Worm (Caenorhabditis elegans) whole organism, L1 larva: ENCODE data around the gene C04C11.1.

ENCODE experiments used
- C04F5.9 ChIP-seq: sonication (generic microtip); optimal IDR thresholded peaks from 2 replicates; lab custom pipeline; 2016; ENCODE audit warnings: missing genetic modification characterization, missing compliant biosample characterization
- F16B12.6 ChIP-seq: fragments of 150-350 bp; optimal IDR thresholded peaks from 2 replicates; lab custom pipeline; 2014; ENCODE audit warnings: missing biosample characterization, missing genetic modification characterization
- Y116A8C.19 ChIP-seq: sonication (generic microtip); optimal IDR thresholded peaks from 2 replicates; lab custom pipeline; 2016; ENCODE audit warnings: missing compliant biosample characterization, missing genetic modification characterization, borderline replicate concordance
- alr-1 ChIP-seq: fragments of 200-800 bp; sonication (Bioruptor generic); optimal IDR thresholded peaks from 2 replicates; lab custom pipeline; 2018; ENCODE audit warnings: borderline replicate concordance, mild to moderate bottlenecking, missing genetic modification characterization, missing compliant biosample characterization
- aly-2 ChIP-seq: fragments of 150-350 bp; optimal IDR thresholded peaks from 2 replicates; lab custom pipeline; 2014; ENCODE audit warnings: missing biosample characterization, missing genetic modification characterization
- ama-1 ChIP-seq: fragments of 150-350 bp; optimal IDR thresholded peaks from 2 replicates; lab custom pipeline; 2014
- ceh-63 ChIP-seq: fragments of 200-800 bp; sonication (Bioruptor generic); optimal IDR thresholded peaks from 2 replicates; lab custom pipeline; 2018; ENCODE audit warnings: mild to moderate bottlenecking, missing genetic modification characterization, missing compliant biosample characterization
- ceh-82 ChIP-seq, 3 experiments: fragments of 150-350 bp in 1 of 3; sonication (generic microtip) in 2 of 3; optimal IDR thresholded peaks; 2 replicates each; lab custom pipeline; 2014 to 2017; ENCODE audit warnings: missing biosample characterization in 3 of 3, missing genetic modification characterization in 3 of 3
- ceh-90 ChIP-seq: sonication (generic microtip); optimal IDR thresholded peaks from 2 replicates; lab custom pipeline; 2016; ENCODE audit warnings: missing genetic modification characterization, missing compliant biosample characterization
- ces-1 ChIP-seq: fragments of 150-350 bp; optimal IDR thresholded peaks from 2 replicates; lab custom pipeline; 2014; ENCODE audit warnings: missing biosample characterization, missing genetic modification reagents, missing genetic modification characterization
- dpl-1 ChIP-seq, 3 experiments: fragments of 150-350 bp in 2 of 3; sonication (generic microtip) in 1 of 3; optimal IDR thresholded peaks; 2 replicates each; lab custom pipeline; 2014 to 2017; ENCODE audit warnings: missing biosample characterization in 3 of 3, missing genetic modification characterization in 3 of 3, missing genetic modification reagents in 3 of 3
- efl-1 ChIP-seq, 4 experiments: fragments of 150-350 bp; optimal IDR thresholded peaks in 3 of 4; peaks in 1 of 4; 1 replicate in 1 of 4; 2 replicates in 3 of 4; lab custom pipeline; 2014; ENCODE audit warnings: missing biosample characterization in 2 of 4, missing genetic modification characterization in 2 of 4, missing genetic modification reagents in 2 of 4
- efl-3 ChIP-seq: fragments of 200-800 bp; sonication (Bioruptor generic); optimal IDR thresholded peaks from 2 replicates; lab custom pipeline; 2018; ENCODE audit warnings: mild to moderate bottlenecking, missing genetic modification characterization, missing compliant biosample characterization
- egl-13 ChIP-seq: sonication (generic microtip); optimal IDR thresholded peaks from 2 replicates; lab custom pipeline; 2016; ENCODE audit warnings: missing genotype, missing genetic modification reagents, missing genetic modification characterization, missing compliant biosample characterization
- elt-3 ChIP-seq, 6 experiments: fragments of 150-350 bp in 1 of 6; sonication (generic microtip); optimal IDR thresholded peaks; 2 replicates each; lab custom pipeline; 2017 to 2018; ENCODE audit warnings: missing biosample characterization in 6 of 6, missing genetic modification characterization in 6 of 6, inconsistent platforms in 1 of 6
- ets-5 ChIP-seq: fragments of 200-800 bp; sonication (Bioruptor generic); IDR thresholded peaks from 2 replicates; pipeline ENCODE4 v1.3.6; 2022; ENCODE audit warnings: missing genetic modification characterization, missing compliant biosample characterization
- hlh-17 ChIP-seq: fragments of 200-800 bp; sonication (Bioruptor generic); optimal IDR thresholded peaks from 2 replicates; lab custom pipeline; 2018; ENCODE audit warnings: missing genetic modification characterization, mild to moderate bottlenecking, missing compliant biosample characterization, moderate library complexity, borderline replicate concordance
- hpl-2 ChIP-seq: fragments of 150-350 bp; optimal IDR thresholded peaks from 2 replicates; lab custom pipeline; 2014; ENCODE audit warnings: missing biosample characterization, missing genetic modification reagents, missing genetic modification characterization
- isw-1 ChIP-seq: fragments of 200-800 bp; sonication (Bioruptor generic); IDR thresholded peaks from 2 replicates; pipeline ENCODE4 v1.3.6; 2022; ENCODE audit warnings: missing genetic modification characterization, missing compliant biosample characterization
- jun-1 ChIP-seq: fragments of 150-350 bp; optimal IDR thresholded peaks from 2 replicates; lab custom pipeline; 2014; ENCODE audit warnings: missing biosample characterization, missing genetic modification reagents, missing genetic modification characterization
- lin-15B ChIP-seq: fragments of 150-350 bp; sonication (generic microtip); optimal IDR thresholded peaks from 3 replicates; lab custom pipeline; 2014; ENCODE audit warnings: missing biosample characterization, missing genetic modification characterization
- lin-35 ChIP-seq, 2 experiments: fragments of 150-350 bp; optimal IDR thresholded peaks; 2 replicates each; lab custom pipeline; 2014; ENCODE audit warnings: missing biosample characterization in 2 of 2, missing genetic modification characterization in 2 of 2, missing genetic modification reagents in 2 of 2
- mdl-1 ChIP-seq, 2 experiments: fragments of 150-350 bp; optimal IDR thresholded peaks; 2 replicates each; lab custom pipeline; 2014 to 2017; ENCODE audit warnings: missing biosample characterization in 2 of 2, missing genetic modification characterization in 2 of 2, inconsistent platforms in 1 of 2
- mef-2 ChIP-seq: fragments of 150-350 bp; optimal IDR thresholded peaks from 2 replicates; lab custom pipeline; 2014; ENCODE audit warnings: missing biosample characterization, missing genetic modification characterization
- nhr-19 ChIP-seq: fragments of 200-800 bp; sonication (Bioruptor generic); conservative IDR thresholded peaks from 2 replicates; pipeline ENCODE4 v1.3.6; 2022; ENCODE audit warnings: missing genetic modification characterization, missing compliant biosample characterization
- nhr-20 ChIP-seq: sonication (generic microtip); optimal IDR thresholded peaks from 2 replicates; lab custom pipeline; 2016; ENCODE audit warnings: mild to moderate bottlenecking, missing genetic modification characterization, missing compliant biosample characterization
- nhr-237 ChIP-seq: fragments of 150-350 bp; optimal IDR thresholded peaks from 2 replicates; lab custom pipeline; 2014; ENCODE audit warnings: missing biosample characterization, missing genetic modification characterization
- nhr-47 ChIP-seq: sonication (generic microtip); optimal IDR thresholded peaks from 2 replicates; lab custom pipeline; 2016; ENCODE audit warnings: mild to moderate bottlenecking, missing genetic modification characterization, moderate library complexity, missing compliant biosample characterization
- nhr-76 ChIP-seq: sonication (generic microtip); optimal IDR thresholded peaks from 2 replicates; lab custom pipeline; 2017; ENCODE audit warnings: missing biosample characterization, missing genetic modification characterization
- nhr-77 ChIP-seq: fragments of 150-350 bp; optimal IDR thresholded peaks from 2 replicates; lab custom pipeline; 2014; ENCODE audit warnings: missing biosample characterization, missing genetic modification characterization
- nhr-84 ChIP-seq: sonication (generic microtip); optimal IDR thresholded peaks from 2 replicates; lab custom pipeline; 2017; ENCODE audit warnings: missing biosample characterization, missing genetic modification characterization
- pag-3 ChIP-seq: sonication (generic microtip); optimal IDR thresholded peaks from 2 replicates; lab custom pipeline; 2017; ENCODE audit warnings: missing genetic modification characterization, mild to moderate bottlenecking, missing compliant biosample characterization, antibody characterized with exemption, borderline replicate concordance; ENCODE audit not compliant: insufficient read depth
- pqm-1 ChIP-seq: sonication (generic microtip); optimal IDR thresholded peaks from 3 replicates; lab custom pipeline; 2017; ENCODE audit warnings: missing biosample characterization, missing genetic modification characterization
- rnt-1 ChIP-seq: sonication (generic microtip); optimal IDR thresholded peaks from 2 replicates; lab custom pipeline; 2016; ENCODE audit warnings: mild to moderate bottlenecking, missing genetic modification characterization, moderate library complexity, missing compliant biosample characterization
- skn-1 ChIP-seq: fragments of 150-350 bp; optimal IDR thresholded peaks from 2 replicates; lab custom pipeline; 2014; ENCODE audit warnings: missing biosample characterization, missing genetic modification characterization
- snpc-4 ChIP-seq: fragments of 150-350 bp; optimal IDR thresholded peaks from 2 replicates; lab custom pipeline; 2014; ENCODE audit warnings: missing biosample characterization, missing genetic modification characterization
- snu-23 ChIP-seq: sonication (generic microtip); optimal IDR thresholded peaks from 2 replicates; lab custom pipeline; 2016; ENCODE audit warnings: missing genetic modification characterization, missing compliant biosample characterization
- sox-4 ChIP-seq: sonication (generic microtip); optimal IDR thresholded peaks from 2 replicates; lab custom pipeline; 2016; ENCODE audit warnings: missing genetic modification characterization, missing compliant biosample characterization
- sptf-1 ChIP-seq: fragments of 150-350 bp; optimal IDR thresholded peaks from 2 replicates; lab custom pipeline; 2014; ENCODE audit warnings: missing biosample characterization, missing genetic modification characterization
- sup-37 ChIP-seq: fragments of 200-800 bp; sonication (Bioruptor generic); optimal IDR thresholded peaks from 2 replicates; lab custom pipeline; 2018; ENCODE audit warnings: mild to moderate bottlenecking, missing genetic modification characterization, missing compliant biosample characterization
- swsn-7 ChIP-seq: sonication (generic microtip); optimal IDR thresholded peaks from 2 replicates; lab custom pipeline; 2016; ENCODE audit warnings: missing genetic modification characterization, missing compliant biosample characterization
- tbx-2 ChIP-seq: sonication (generic microtip); optimal IDR thresholded peaks from 2 replicates; lab custom pipeline; 2016; ENCODE audit warnings: missing genetic modification characterization, missing compliant biosample characterization
- tlp-1 ChIP-seq: fragments of 150-350 bp; optimal IDR thresholded peaks from 2 replicates; lab custom pipeline; 2014; ENCODE audit warnings: missing biosample characterization, missing genetic modification characterization
- unc-130 ChIP-seq: fragments of 150-350 bp; optimal IDR thresholded peaks from 2 replicates; lab custom pipeline; 2017; ENCODE audit warnings: missing biosample characterization, missing genetic modification characterization, inconsistent platforms
- unc-30 ChIP-seq: sonication (generic microtip); optimal IDR thresholded peaks from 2 replicates; lab custom pipeline; 2017; ENCODE audit warnings: missing biosample characterization, missing genetic modification characterization
- unc-86 ChIP-seq: sonication (generic microtip); optimal IDR thresholded peaks from 2 replicates; lab custom pipeline; 2016; ENCODE audit warnings: missing genetic modification characterization, missing compliant biosample characterization
- unc-98 ChIP-seq: fragments of 200-800 bp; sonication (Bioruptor generic); IDR thresholded peaks from 2 replicates; pipeline ENCODE4 v1.3.6; 2022; ENCODE audit warnings: missing genetic modification characterization, missing compliant biosample characterization
- vab-15 ChIP-seq: sonication (generic microtip); optimal IDR thresholded peaks from 2 replicates; lab custom pipeline; 2017; ENCODE audit warnings: missing genotype, mild to moderate bottlenecking, missing genetic modification characterization, missing compliant biosample characterization
- zag-1 ChIP-seq: fragments of 150-350 bp; optimal IDR thresholded peaks from 2 replicates; lab custom pipeline; 2014; ENCODE audit warnings: missing biosample characterization, missing genetic modification characterization
- zip-4 ChIP-seq: fragments of 200-800 bp; sonication (Bioruptor generic); optimal IDR thresholded peaks from 2 replicates; lab custom pipeline; 2018; ENCODE audit warnings: mild to moderate bottlenecking, missing genetic modification characterization, moderate library complexity, missing compliant biosample characterization

C04C11.1 gene

ce11 chrX:13990680-13991079 lies 29.7 kb upstream of the C04C11.1 start, which contains the start of gene C31E10.11:
Gene C31E10.11 (minus strand): TSS chrX:13990780.
- TF ChIP-seq unc-130 (tag; lab: Kevin White, UChicago) (no peak), unc-98 (no peak), lin-35 (GFP tag; optimal IDR thresholded peaks at IDR 0.05; lab: Kevin White, UChicago) (no peak), zip-4 (GFP tag; lab: Kevin White, UChicago) (no peak), zag-1 (no peak), hlh-17 (GFP tag; lab: Kevin White, UChicago) (no peak), sup-37 (GFP tag; lab: Kevin White, UChicago) (no peak)

DNA sequence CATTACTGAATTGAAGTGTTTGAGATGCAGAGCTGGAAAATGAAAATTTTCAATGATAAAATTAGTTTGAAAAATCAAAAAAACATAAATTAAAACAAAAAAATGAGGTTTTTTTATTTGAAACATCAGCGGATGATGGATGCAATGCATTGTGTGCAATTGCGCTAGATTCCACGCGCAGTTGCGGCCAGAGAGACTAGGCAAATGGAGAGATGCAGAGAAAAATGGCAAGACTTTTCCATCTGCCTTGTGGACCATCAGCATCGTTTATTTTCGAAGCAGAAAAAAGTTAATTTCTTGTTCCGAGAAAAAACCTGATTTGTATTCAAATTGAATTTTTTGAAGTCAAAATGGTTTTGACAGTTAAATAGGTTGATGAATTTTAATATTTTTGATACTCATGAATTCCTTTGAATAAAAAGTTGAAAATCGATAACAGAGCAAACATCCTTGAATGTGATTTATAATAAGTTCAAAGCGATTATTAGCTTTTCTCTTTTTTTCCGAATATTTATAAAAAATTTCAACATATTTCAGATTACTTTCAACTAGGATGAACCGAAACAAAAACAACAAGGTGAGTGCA lies 24.5 kb upstream of the C04C11.1 start, which contains the start of the genes C31E10.5 and C31E10.6:
Gene C31E10.5 (minus strand): TSS at position 32 of the 586 bp plus-strand sequence.
Gene C31E10.6 (plus strand): TSS at position 536 of the 586 bp plus-strand sequence.
- TF ChIP-seq sptf-1 (no peak), jun-1 (tag; lab: Kevin White, UChicago) (no peak), unc-98 (no peak), nhr-237 (tag; lab: Kevin White, UChicago) (no peak), ceh-63 (GFP tag; lab: Kevin White, UChicago) (no peak), snu-23 (GFP tag; lab: Kevin White, UChicago) (peak; percentile 73), tlp-1 (no peak), ets-5 (GFP tag; lab: Robert Waterston, UW) (no peak), C04F5.9 (tag; lab: Kevin White, UChicago) (no peak), F16B12.6 (peak; percentile 96), lin-35 (GFP tag; optimal IDR thresholded peaks at IDR 0.05; lab: Kevin White, UChicago) (peak; percentile 28 to 72), nhr-84 (tag; lab: Kevin White, UChicago) (no peak), Y116A8C.19 (no peak), zip-4 (GFP tag; lab: Kevin White, UChicago) (no peak), nhr-20 (tag; lab: Kevin White, UChicago) (peak; percentile 60), nhr-77 (tag; lab: Kevin White, UChicago) (no peak), ama-1 (lab: Kevin White, UChicago) (no peak), pqm-1 (tag; lab: Kevin White, UChicago) (no peak), snpc-4 (tag; lab: Kevin White, UChicago) (peak; percentile 20), efl-3 (GFP tag; lab: Kevin White, UChicago) (no peak), elt-3 (tag; optimal IDR thresholded peaks at IDR 0.05; lab: Kevin White, UChicago) (peak in 1 of 6 experiments; percentile 7), isw-1 (peak; percentile 24), efl-1 (optimal IDR thresholded peaks at IDR 0.05; lab: Kevin White, UChicago) (peak; percentile 50 to 52), efl-1 (GFP tag; optimal IDR thresholded peaks at IDR 0.05 in 1 of 2; lab: Kevin White, UChicago) (peak in 1 of 2 experiments; percentile 43), pag-3 (tag; lab: Kevin White, UChicago) (peak; percentile 36), tbx-2 (tag; lab: Kevin White, UChicago) (peak; percentile 64), unc-86 (tag; lab: Kevin White, UChicago) (peak; percentile 44), hpl-2 (GFP tag; lab: Kevin White, UChicago) (no peak), skn-1 (tag; lab: Kevin White, UChicago) (peak; percentile 49), nhr-47 (tag; lab: Kevin White, UChicago) (peak; percentile 72), vab-15 (tag; lab: Kevin White, UChicago) (no peak), alr-1 (tag; lab: Kevin White, UChicago) (no peak), nhr-76 (tag; lab: Kevin White, UChicago) (no peak), unc-30 (tag; lab: Kevin White, UChicago) (no peak), egl-13 (tag; lab: Kevin White, UChicago) (no peak), ceh-82 (tag; optimal IDR thresholded peaks at IDR 0.05; lab: Kevin White, UChicago) (peak; percentile 26 to 61 (median 55)), dpl-1 (GFP tag; optimal IDR thresholded peaks at IDR 0.05; lab: Kevin White, UChicago) (peak; percentile 33 to 39 (median 38)), sox-4 (no peak), aly-2 (tag; lab: Kevin White, UChicago) (no peak), mdl-1 (tag; optimal IDR thresholded peaks at IDR 0.05; lab: Kevin White, UChicago) (peak in 1 of 2 experiments; percentile 28), swsn-7 (tag; lab: Kevin White, UChicago) (peak; percentile 52), lin-15B (no peak), nhr-19 (GFP tag; lab: Robert Waterston, UW) (peak; percentile 53), rnt-1 (tag; lab: Kevin White, UChicago) (peak; percentile 74), ceh-90 (no peak), mef-2 (tag; lab: Kevin White, UChicago) (no peak), ces-1 (no peak)
